Worm (Caenorhabditis elegans) whole organism, L4/young adult: ENCODE measurements around the gene Y94H6A.2.

Experiments
- W03F9.2 ChIP-seq: fragments of 150-350 bp; optimal IDR thresholded peaks from 2 replicates; lab custom pipeline; 2014; ENCODE audit warnings: missing biosample characterization, missing genetic modification characterization
- dao-5 ChIP-seq: sonication (generic microtip); optimal IDR thresholded peaks from 2 replicates; lab custom pipeline; 2016; ENCODE audit warnings: missing genotype, missing genetic modification characterization, moderate library complexity, missing compliant biosample characterization

- TF ChIP-seq W03F9.2 (no peak), dao-5 (tag; lab: Kevin White, UChicago) (no peak)
Observed at ce11 chrIV:2751568-2751967, 21.5 kb downstream of the Y94H6A.2 start, which contains the start of gene Y54G2A.41.
